Fruit fly (Drosophila melanogaster) S2 (cell line): ENCODE data around the gene Inx5.

Source experiments
- CG8478 ChIP-seq: fragments of >200 bp; optimal IDR thresholded peaks from 2 replicates; lab custom pipeline; 2018
- CTCF ChIP-seq, 2 experiments: fragments of >200 bp; optimal IDR thresholded peaks; 2 replicates each; lab custom pipeline; 2018

- no peak for TF ChIP-seq CG8478 (lab: Kevin White, UChicago)
- no peak for TF ChIP-seq CTCF (optimal IDR thresholded peaks at IDR 0.05; lab: Kevin White, UChicago)
Observed at dm6 chrX:19120367-19120766, 50.3 kb downstream of the Inx5 start.
